Worm (Caenorhabditis elegans) whole organism, L4 larva: ENCODE measurements around the gene nhr-192.

ENCODE experiments used
- jun-1 ChIP-seq: fragments of 150-350 bp; optimal IDR thresholded peaks from 2 replicates; lab custom pipeline; 2014; ENCODE audit warnings: missing biosample characterization, missing genetic modification reagents, missing genetic modification characterization
- lin-39 ChIP-seq: fragments of 150-350 bp; optimal IDR thresholded peaks from 2 replicates; lab custom pipeline; 2014; ENCODE audit warnings: missing biosample characterization, missing genetic modification reagents, missing genetic modification characterization
- pha-4 ChIP-seq, 2 experiments: fragments of 150-350 bp in 1 of 2; fragments of 200-800 bp in 1 of 2; sonication (Bioruptor generic) in 1 of 2; IDR thresholded peaks in 1 of 2; optimal IDR thresholded peaks in 1 of 2; 2 replicates each; pipeline versions ENCODE4 v1.3.6 to Lab custom; 2014 to 2022; ENCODE audit warnings: missing genetic modification characterization in 2 of 2, missing genetic modification reagents in 2 of 2, missing biosample characterization in 1 of 2, missing compliant biosample characterization in 1 of 2
- saeg-2 ChIP-seq: fragments of 200-800 bp; sonication (Bioruptor generic); IDR thresholded peaks from 2 replicates; pipeline ENCODE4 v1.3.6; 2022; ENCODE audit warnings: missing genetic modification reagents, missing genetic modification characterization, missing compliant biosample characterization
- ztf-11 ChIP-seq: fragments of 150-350 bp; optimal IDR thresholded peaks from 2 replicates; lab custom pipeline; 2014; ENCODE audit warnings: missing biosample characterization, missing genetic modification characterization

- no peak for TF ChIP-seq ztf-11 (tag; lab: Kevin White, UChicago)
- no peak for TF ChIP-seq jun-1 (tag; lab: Kevin White, UChicago)
- no peak for TF ChIP-seq saeg-2 (GFP tag; lab: Robert Waterston, UW)
- TF ChIP-seq pha-4 (GFP tag; IDR thresholded peaks at IDR 0.05; lab: Robert Waterston, UW): no peak
- TF ChIP-seq pha-4 (tag; optimal IDR thresholded peaks at IDR 0.05; lab: Kevin White, UChicago): no peak
- TF ChIP-seq lin-39 (tag; lab: Kevin White, UChicago): no peak
These were observed 40.7 kb upstream of the nhr-192 start for ce11 chrV:10111129-10111528.
